Worm (Caenorhabditis elegans) whole organism, L1 larva: ENCODE results near the gene F31E8.5.
A peak's percentile ranks its signal among the peaks of the same experiment; 100 is the strongest.
"Not testable (repeated sequence)": the region's sequence is repeated elsewhere in the genome, so short reads cannot be mapped to it uniquely, and the experiment has no call there.

Experiments
- aha-1 ChIP-seq: fragments of 150-350 bp; optimal IDR thresholded peaks from 2 replicates; lab custom pipeline; 2014; ENCODE audit warnings: missing biosample characterization, missing genetic modification characterization
- alr-1 ChIP-seq: fragments of 200-800 bp; sonication (Bioruptor generic); optimal IDR thresholded peaks from 2 replicates; lab custom pipeline; 2018; ENCODE audit warnings: borderline replicate concordance, mild to moderate bottlenecking, missing genetic modification characterization, missing compliant biosample characterization
- aly-2 ChIP-seq: fragments of 150-350 bp; optimal IDR thresholded peaks from 2 replicates; lab custom pipeline; 2014; ENCODE audit warnings: missing biosample characterization, missing genetic modification characterization
- ceh-88 ChIP-seq: fragments of 200-800 bp; sonication (Bioruptor generic); IDR thresholded peaks from 2 replicates; pipeline ENCODE4 v1.3.6; 2022; ENCODE audit warnings: missing genetic modification characterization, missing compliant biosample characterization
- ces-1 ChIP-seq: fragments of 150-350 bp; optimal IDR thresholded peaks from 2 replicates; lab custom pipeline; 2014; ENCODE audit warnings: missing biosample characterization, missing genetic modification reagents, missing genetic modification characterization
- efl-1 ChIP-seq, 4 experiments: fragments of 150-350 bp; optimal IDR thresholded peaks in 3 of 4; peaks in 1 of 4; 1 replicate in 1 of 4; 2 replicates in 3 of 4; lab custom pipeline; 2014; ENCODE audit warnings: missing biosample characterization in 2 of 4, missing genetic modification characterization in 2 of 4, missing genetic modification reagents in 2 of 4
- ets-5 ChIP-seq: fragments of 200-800 bp; sonication (Bioruptor generic); IDR thresholded peaks from 2 replicates; pipeline ENCODE4 v1.3.6; 2022; ENCODE audit warnings: missing genetic modification characterization, missing compliant biosample characterization
- fkh-10 ChIP-seq: sonication (generic microtip); optimal IDR thresholded peaks from 2 replicates; lab custom pipeline; 2017; ENCODE audit warnings: missing biosample characterization, missing genetic modification reagents, missing genetic modification characterization
- fos-1 ChIP-seq: fragments of 150-350 bp; optimal IDR thresholded peaks from 2 replicates; lab custom pipeline; 2014; ENCODE audit warnings: missing biosample characterization, missing genetic modification characterization
- hlh-17 ChIP-seq: fragments of 200-800 bp; sonication (Bioruptor generic); optimal IDR thresholded peaks from 2 replicates; lab custom pipeline; 2018; ENCODE audit warnings: missing genetic modification characterization, mild to moderate bottlenecking, missing compliant biosample characterization, moderate library complexity, borderline replicate concordance
- isw-1 ChIP-seq: fragments of 200-800 bp; sonication (Bioruptor generic); IDR thresholded peaks from 2 replicates; pipeline ENCODE4 v1.3.6; 2022; ENCODE audit warnings: missing genetic modification characterization, missing compliant biosample characterization
- lin-14 ChIP-seq: fragments of 200-800 bp; sonication (Bioruptor generic); optimal IDR thresholded peaks from 2 replicates; lab custom pipeline; 2018; ENCODE audit warnings: mild to moderate bottlenecking, missing genetic modification characterization, moderate library complexity, missing compliant biosample characterization
- lin-39 ChIP-seq: fragments of 150-350 bp; optimal IDR thresholded peaks from 2 replicates; lab custom pipeline; 2014; ENCODE audit warnings: missing biosample characterization, missing genetic modification reagents, missing genetic modification characterization
- lsy-2 ChIP-seq, 2 experiments: fragments of 150-350 bp; optimal IDR thresholded peaks; 2 replicates each; lab custom pipeline; 2014; ENCODE audit warnings: missing biosample characterization in 2 of 2, missing genetic modification characterization in 2 of 2
- mab-9 ChIP-seq: fragments of 200-800 bp; sonication (Bioruptor generic); IDR thresholded peaks from 2 replicates; pipeline ENCODE4 v1.3.6; 2022; ENCODE audit warnings: missing genetic modification reagents, missing genetic modification characterization, missing compliant biosample characterization
- mdl-1 ChIP-seq, 2 experiments: fragments of 150-350 bp; optimal IDR thresholded peaks; 2 replicates each; lab custom pipeline; 2014 to 2017; ENCODE audit warnings: missing biosample characterization in 2 of 2, missing genetic modification characterization in 2 of 2, inconsistent platforms in 1 of 2
- mef-2 ChIP-seq: fragments of 150-350 bp; optimal IDR thresholded peaks from 2 replicates; lab custom pipeline; 2014; ENCODE audit warnings: missing biosample characterization, missing genetic modification characterization
- nhr-20 ChIP-seq: sonication (generic microtip); optimal IDR thresholded peaks from 2 replicates; lab custom pipeline; 2016; ENCODE audit warnings: mild to moderate bottlenecking, missing genetic modification characterization, missing compliant biosample characterization
- nhr-237 ChIP-seq: fragments of 150-350 bp; optimal IDR thresholded peaks from 2 replicates; lab custom pipeline; 2014; ENCODE audit warnings: missing biosample characterization, missing genetic modification characterization
- nhr-28 ChIP-seq: fragments of 150-350 bp; optimal IDR thresholded peaks from 2 replicates; lab custom pipeline; 2014; ENCODE audit warnings: missing biosample characterization, missing genetic modification characterization
- nhr-47 ChIP-seq: sonication (generic microtip); optimal IDR thresholded peaks from 2 replicates; lab custom pipeline; 2016; ENCODE audit warnings: mild to moderate bottlenecking, missing genetic modification characterization, moderate library complexity, missing compliant biosample characterization
- nhr-77 ChIP-seq: fragments of 150-350 bp; optimal IDR thresholded peaks from 2 replicates; lab custom pipeline; 2014; ENCODE audit warnings: missing biosample characterization, missing genetic modification characterization
- rnt-1 ChIP-seq: sonication (generic microtip); optimal IDR thresholded peaks from 2 replicates; lab custom pipeline; 2016; ENCODE audit warnings: mild to moderate bottlenecking, missing genetic modification characterization, moderate library complexity, missing compliant biosample characterization
- snu-23 ChIP-seq: sonication (generic microtip); optimal IDR thresholded peaks from 2 replicates; lab custom pipeline; 2016; ENCODE audit warnings: missing genetic modification characterization, missing compliant biosample characterization
- sox-4 ChIP-seq: sonication (generic microtip); optimal IDR thresholded peaks from 2 replicates; lab custom pipeline; 2016; ENCODE audit warnings: missing genetic modification characterization, missing compliant biosample characterization
- sptf-1 ChIP-seq: fragments of 150-350 bp; optimal IDR thresholded peaks from 2 replicates; lab custom pipeline; 2014; ENCODE audit warnings: missing biosample characterization, missing genetic modification characterization
- tbx-2 ChIP-seq: sonication (generic microtip); optimal IDR thresholded peaks from 2 replicates; lab custom pipeline; 2016; ENCODE audit warnings: missing genetic modification characterization, missing compliant biosample characterization
- tlp-1 ChIP-seq: fragments of 150-350 bp; optimal IDR thresholded peaks from 2 replicates; lab custom pipeline; 2014; ENCODE audit warnings: missing biosample characterization, missing genetic modification characterization
- unc-130 ChIP-seq: fragments of 150-350 bp; optimal IDR thresholded peaks from 2 replicates; lab custom pipeline; 2017; ENCODE audit warnings: missing biosample characterization, missing genetic modification characterization, inconsistent platforms
- unc-98 ChIP-seq: fragments of 200-800 bp; sonication (Bioruptor generic); IDR thresholded peaks from 2 replicates; pipeline ENCODE4 v1.3.6; 2022; ENCODE audit warnings: missing genetic modification characterization, missing compliant biosample characterization
- zag-1 ChIP-seq: fragments of 150-350 bp; optimal IDR thresholded peaks from 2 replicates; lab custom pipeline; 2014; ENCODE audit warnings: missing biosample characterization, missing genetic modification characterization

F31E8.5 gene

DNA sequence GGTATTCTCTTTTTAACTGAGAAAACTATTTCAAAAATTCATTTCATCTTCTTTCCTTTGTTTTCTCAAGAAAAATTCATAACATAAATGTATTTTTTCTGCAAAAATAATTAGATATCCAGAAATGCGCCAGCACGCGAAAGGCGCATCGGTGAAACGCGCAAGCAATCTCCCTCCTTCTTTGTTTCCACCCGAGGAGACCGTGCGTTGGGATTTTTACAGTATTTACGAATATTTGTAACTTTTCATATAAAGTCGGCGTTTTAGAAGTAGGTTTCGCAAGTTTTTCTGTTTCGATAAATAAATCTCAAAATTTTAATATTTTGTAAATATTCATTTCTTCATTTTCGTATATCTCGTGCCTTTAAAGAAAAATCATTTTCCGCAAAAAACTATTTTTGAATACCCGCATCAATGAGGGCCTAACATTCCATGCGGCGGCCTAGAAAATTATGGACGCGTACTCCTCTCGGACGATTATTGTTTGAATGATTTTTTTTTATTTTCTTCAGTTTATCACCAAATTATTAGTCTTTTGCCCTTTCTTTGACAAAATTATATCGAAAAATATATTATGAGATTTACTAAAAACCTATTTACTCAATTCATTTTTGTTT lies 30.5 kb downstream of the F31E8.5 start, which contains the start of gene ssup-72 (continued):
- TF ChIP-seq ets-5 (GFP tag; lab: Robert Waterston, UW) (no peak), mdl-1 (tag; optimal IDR thresholded peaks at IDR 0.05; lab: Kevin White, UChicago) (peak in 1 of 2 experiments; percentile 29), hlh-17 (GFP tag; lab: Kevin White, UChicago) (no peak)

DNA sequence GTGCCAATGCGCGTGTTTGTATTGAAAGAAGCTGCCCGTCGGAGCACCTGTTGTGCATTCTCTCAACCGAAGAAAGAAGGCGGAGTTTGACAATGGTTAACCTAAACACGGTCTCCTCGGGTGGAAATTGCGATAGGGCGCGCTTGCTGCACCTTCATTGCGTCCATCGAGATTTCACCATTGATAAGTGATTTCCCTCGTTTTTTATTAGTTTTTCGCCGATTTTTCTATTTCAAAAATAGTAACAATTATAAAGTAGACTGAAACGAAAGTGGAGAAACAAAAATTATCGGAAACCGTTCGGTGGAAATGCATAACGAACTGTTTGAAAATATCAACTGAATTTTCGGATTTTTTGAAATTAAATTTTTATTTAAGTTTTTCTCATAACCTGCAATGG lies 32.0 kb downstream of the F31E8.5 start, which contains the start of gene agr-1:
agr-1 (minus strand) TSS at position 101 of the 400 bp plus-strand sequence.
- TF ChIP-seq rnt-1 (tag; lab: Kevin White, UChicago); alr-1 (tag; lab: Kevin White, UChicago); mef-2: not testable (repeated sequence)

DNA sequence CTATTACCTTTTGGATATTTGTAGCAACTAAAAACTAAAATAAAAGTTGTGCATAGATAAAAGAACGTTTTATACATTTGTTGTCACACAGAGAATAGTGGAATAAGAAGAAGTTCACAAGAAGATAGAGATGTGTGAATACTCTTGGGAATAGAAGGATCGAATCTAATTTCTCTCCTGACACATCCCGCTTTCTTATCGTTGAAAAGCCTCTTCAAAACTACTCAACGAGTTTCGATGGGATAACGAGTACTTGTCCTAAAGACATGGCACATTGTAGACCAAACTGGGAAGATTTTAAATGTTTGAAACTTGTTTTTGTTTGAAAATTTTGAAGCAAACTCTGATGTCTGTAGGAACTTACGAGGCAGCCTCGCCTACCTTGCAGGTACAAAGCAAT lies 34.6 kb downstream of the F31E8.5 start:
- no peak for TF ChIP-seq nhr-237 (tag; lab: Kevin White, UChicago)
- peak; percentile 47 for TF ChIP-seq lin-14
- peak; percentile 32 for TF ChIP-seq fkh-10 (GFP tag; lab: Kevin White, UChicago)
- no peak for TF ChIP-seq unc-130 (tag; lab: Kevin White, UChicago)

DNA sequence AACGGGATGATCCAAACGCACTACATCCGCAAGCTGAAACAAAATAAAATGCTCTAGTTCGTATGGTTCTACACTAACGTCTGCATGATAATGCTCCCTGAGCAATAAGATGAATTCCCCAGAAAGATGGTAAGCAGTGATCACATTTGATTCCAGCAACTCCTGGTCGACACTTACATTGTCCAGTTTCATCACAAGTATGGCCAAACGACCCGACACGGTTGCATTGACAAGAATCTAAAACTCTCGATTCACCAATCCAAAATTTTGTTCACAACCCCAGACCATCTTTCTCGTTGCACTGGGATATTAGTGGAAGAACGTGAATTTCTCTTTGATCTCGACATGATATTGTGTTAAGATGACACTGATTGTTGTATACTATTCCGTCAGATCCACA lies 37.0 kb downstream of the F31E8.5 start:
- TF ChIP-seq ces-1 (GFP tag; lab: Kevin White, UChicago): no peak
- TF ChIP-seq tbx-2: no peak
- TF ChIP-seq zag-1: no peak
- TF ChIP-seq lsy-2 (tag; optimal IDR thresholded peaks at IDR 0.05; lab: Kevin White, UChicago): no peak
- no peak for TF ChIP-seq fkh-10 (GFP tag; lab: Kevin White, UChicago)
- no peak for TF ChIP-seq isw-1 (GFP tag; lab: Robert Waterston, UW)
- TF ChIP-seq lin-39: no peak
- TF ChIP-seq nhr-20: no peak
- no peak for TF ChIP-seq tlp-1
- no peak for TF ChIP-seq aha-1 (tag; lab: Kevin White, UChicago)
- TF ChIP-seq snu-23 (GFP tag; lab: Kevin White, UChicago): no peak

DNA sequence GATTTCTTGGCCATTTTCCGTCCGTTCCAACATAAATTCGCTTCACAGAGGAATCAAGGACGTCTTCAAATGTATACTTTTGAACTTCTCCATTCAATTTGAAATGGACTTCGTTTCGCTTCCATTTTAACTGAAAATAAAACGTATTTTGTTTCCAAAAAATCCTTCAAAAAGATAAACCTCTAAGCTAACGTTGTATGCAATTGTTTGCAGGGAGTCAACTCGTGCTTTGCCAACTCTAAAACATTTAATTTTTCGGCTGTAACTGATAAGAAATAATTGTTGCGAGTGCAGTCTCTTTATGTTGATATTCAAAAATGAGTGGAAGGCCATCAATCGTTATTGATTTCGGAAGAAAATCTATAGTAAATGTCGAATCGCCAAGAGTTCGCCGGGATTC lies 39.0 kb downstream of the F31E8.5 start, which contains the start of gene F41G3.18:
F41G3.18 (plus strand) TSS at position 301 of the 400 bp plus-strand sequence.
- no peak for TF ChIP-seq tlp-1
- no peak for TF ChIP-seq nhr-237 (tag; lab: Kevin White, UChicago)
- no peak for TF ChIP-seq sptf-1 (tag; lab: Kevin White, UChicago)
- no peak for TF ChIP-seq unc-98
- no peak for TF ChIP-seq aly-2 (tag; lab: Kevin White, UChicago)
- no peak for TF ChIP-seq fkh-10 (GFP tag; lab: Kevin White, UChicago)
- TF ChIP-seq nhr-77 (tag; lab: Kevin White, UChicago): no peak
- no peak for TF ChIP-seq fos-1 (tag; lab: Kevin White, UChicago)
- TF ChIP-seq nhr-28 (tag; lab: Kevin White, UChicago): no peak
- TF ChIP-seq ceh-88 (GFP tag; lab: Robert Waterston, UW): no peak
- no peak for TF ChIP-seq sox-4 (tag; lab: Kevin White, UChicago)
- no peak for TF ChIP-seq unc-130 (tag; lab: Kevin White, UChicago)
- TF ChIP-seq nhr-47: no peak
- no peak for TF ChIP-seq mab-9 (GFP tag; lab: Robert Waterston, UW)

DNA sequence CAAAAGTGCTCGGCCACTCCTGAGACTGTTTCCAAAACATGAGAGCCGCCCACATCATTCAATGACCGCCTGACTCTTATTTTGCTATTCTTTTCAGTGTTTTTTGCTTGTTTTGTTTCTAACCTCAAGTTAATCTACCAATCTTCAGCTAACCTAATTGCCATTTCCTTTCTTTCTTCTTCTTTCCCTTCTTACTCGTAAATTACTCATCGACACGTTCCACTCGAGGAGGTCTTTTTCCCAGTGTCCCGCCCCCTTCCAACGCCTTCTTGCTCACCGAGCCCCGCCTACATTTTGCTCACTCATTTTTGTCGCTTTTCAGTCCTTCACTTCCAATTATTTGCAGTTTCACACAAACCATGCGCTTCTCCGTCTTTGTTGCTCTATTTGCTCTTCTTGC lies 42.3 kb downstream of the F31E8.5 start, which contains the start of gene nlp-50:
nlp-50 (plus strand) TSS at position 301 of the 400 bp plus-strand sequence.
- TF ChIP-seq lin-14: peak; percentile 2
- no peak for TF ChIP-seq efl-1 (optimal IDR thresholded peaks at IDR 0.05; lab: Kevin White, UChicago)
- no peak for TF ChIP-seq efl-1 (GFP tag; optimal IDR thresholded peaks at IDR 0.05 in 1 of 2; lab: Kevin White, UChicago)
- TF ChIP-seq, all 84 proteins: peak for 1
